Fruit fly (Drosophila melanogaster) whole organism, embryonic: ENCODE measurements around the gene CG15773.

ENCODE experiments used
- Ada2b ChIP-seq: fragments of 200-800 bp; sonication (Bioruptor generic); IDR thresholded peaks from 2 replicates; pipeline ENCODE4 v1.3.6; 2022; ENCODE audit warnings: missing biosample characterization, missing genetic modification characterization
- Antp ChIP-seq: fragments of 200-800 bp; sonication (Bioruptor generic); optimal IDR thresholded peaks from 3 replicates; lab custom pipeline; 2016; ENCODE audit warnings: missing biosample characterization, missing genetic modification characterization
- BtbVII ChIP-seq: fragments of 200-800 bp; sonication (Bioruptor generic); optimal IDR thresholded peaks from 3 replicates; lab custom pipeline; 2017; ENCODE audit warnings: missing biosample characterization, mild to moderate bottlenecking, missing genetic modification characterization
- CG10565 ChIP-seq: fragments of 200-800 bp; sonication (Bioruptor generic); optimal IDR thresholded peaks from 3 replicates; lab custom pipeline; 2016; ENCODE audit warnings: missing biosample characterization, mild to moderate bottlenecking, missing genetic modification characterization
- CG10979 ChIP-seq: fragments of 200-800 bp; sonication (Bioruptor generic); optimal IDR thresholded peaks from 2 replicates; lab custom pipeline; 2018; ENCODE audit warnings: missing biosample characterization, mild to moderate bottlenecking, missing genetic modification characterization, moderate library complexity
- CG11093 ChIP-seq: fragments of 200-800 bp; sonication (Bioruptor generic); IDR thresholded peaks from 3 replicates; pipeline ENCODE4 v1.3.6; 2022; ENCODE audit warnings: missing biosample characterization, missing genetic modification characterization
- CG12219 ChIP-seq: fragments of 200-800 bp; sonication (Bioruptor generic); optimal IDR thresholded peaks from 3 replicates; lab custom pipeline; 2018; ENCODE audit warnings: missing biosample characterization, mild to moderate bottlenecking, missing genetic modification characterization
- CG12744 ChIP-seq: fragments of 200-800 bp; sonication (Bioruptor generic); optimal IDR thresholded peaks from 2 replicates; lab custom pipeline; 2016; ENCODE audit warnings: missing biosample characterization, missing genetic modification characterization
- CG14965 ChIP-seq: fragments of 200-800 bp; sonication (Bioruptor generic); optimal IDR thresholded peaks from 2 replicates; lab custom pipeline; 2016; ENCODE audit warnings: missing biosample characterization, missing genetic modification characterization, borderline replicate concordance
- CG1647 ChIP-seq: fragments of 200-800 bp; sonication (Bioruptor generic); optimal IDR thresholded peaks from 3 replicates; lab custom pipeline; 2016; ENCODE audit warnings: missing biosample characterization, missing genetic modification characterization
- CG16815 ChIP-seq: fragments of 200-800 bp; sonication (Bioruptor generic); optimal IDR thresholded peaks from 3 replicates; lab custom pipeline; 2017; ENCODE audit warnings: missing biosample characterization, mild to moderate bottlenecking, missing genetic modification characterization
- CG2116 ChIP-seq: fragments of 200-800 bp; sonication (Bioruptor generic); optimal IDR thresholded peaks from 3 replicates; lab custom pipeline; 2018; ENCODE audit warnings: missing biosample characterization, mild to moderate bottlenecking, missing genetic modification characterization
- CG32767 ChIP-seq: fragments of 200-800 bp; sonication (Bioruptor generic); IDR thresholded peaks from 2 replicates; pipeline ENCODE4 v1.3.6; 2022; ENCODE audit warnings: missing biosample characterization, missing genetic modification characterization
- CG3726 ChIP-seq: fragments of 200-800 bp; sonication (Bioruptor generic); IDR thresholded peaks from 3 replicates; pipeline ENCODE4, ENCODE4 v1.3.6; 2022; ENCODE audit warnings: missing biosample characterization, missing genetic modification characterization
- CG3838 ChIP-seq: fragments of 200-800 bp; sonication (Bioruptor generic); optimal IDR thresholded peaks from 3 replicates; lab custom pipeline; 2016; ENCODE audit warnings: missing biosample characterization, missing genetic modification characterization
- CG4360 ChIP-seq: fragments of 200-800 bp; sonication (Bioruptor generic); IDR thresholded peaks from 2 replicates; pipeline ENCODE4 v1.3.6; 2022; ENCODE audit warnings: missing biosample characterization, missing genetic modification characterization
- CG4707 ChIP-seq: fragments of 200-800 bp; sonication (Bioruptor generic); optimal IDR thresholded peaks from 2 replicates; lab custom pipeline; 2018; ENCODE audit warnings: missing biosample characterization, mild to moderate bottlenecking, missing genetic modification characterization, moderate library complexity
- CG6813 ChIP-seq: fragments of 200-800 bp; sonication (Bioruptor generic); optimal IDR thresholded peaks from 2 replicates; lab custom pipeline; 2017; ENCODE audit warnings: missing biosample characterization, missing genetic modification characterization, mild to moderate bottlenecking, moderate library complexity, missing genetic modification reagents
- CG7987 ChIP-seq: fragments of 200-800 bp; sonication (Bioruptor generic); optimal IDR thresholded peaks from 2 replicates; lab custom pipeline; 2018; ENCODE audit warnings: missing biosample characterization, mild to moderate bottlenecking, missing genetic modification characterization, moderate library complexity
- CG9797 ChIP-seq: fragments of 200-800 bp; sonication (Bioruptor generic); optimal IDR thresholded peaks from 3 replicates; lab custom pipeline; 2018; ENCODE audit warnings: missing biosample characterization, mild to moderate bottlenecking, missing genetic modification characterization
- CHES-1-like ChIP-seq: fragments of 200-800 bp; sonication (Bioruptor generic); optimal IDR thresholded peaks from 2 replicates; lab custom pipeline; 2016; ENCODE audit warnings: missing biosample characterization, missing genetic modification characterization
- CTCF ChIP-seq: fragments of 200-800 bp; sonication (Bioruptor generic); optimal IDR thresholded peaks from 2 replicates; lab custom pipeline; 2017; ENCODE audit warnings: missing biosample characterization, mild to moderate bottlenecking, missing genetic modification characterization, moderate library complexity
- Dbx ChIP-seq: fragments of 200-800 bp; sonication (Bioruptor generic); IDR thresholded peaks from 3 replicates; pipeline ENCODE4 v1.3.6; 2022; ENCODE audit warnings: missing biosample characterization, missing genetic modification characterization
- Gsc ChIP-seq: fragments of 200-800 bp; sonication (Bioruptor generic); IDR thresholded peaks from 2 replicates; pipeline ENCODE4 v1.3.6; 2022; ENCODE audit warnings: missing biosample characterization, missing genetic modification characterization
- HLH4C ChIP-seq: fragments of 200-800 bp; sonication (Bioruptor generic); IDR thresholded peaks from 3 replicates; pipeline ENCODE4 v1.3.6; 2022; ENCODE audit warnings: missing biosample characterization, missing genetic modification characterization; ENCODE audit not compliant: partially characterized antibody
- Mad ChIP-seq: fragments of 200-800 bp; sonication (Bioruptor generic); optimal IDR thresholded peaks from 2 replicates; lab custom pipeline; 2016; ENCODE audit warnings: missing biosample characterization, missing genetic modification characterization
- Meics ChIP-seq: fragments of 200-800 bp; sonication (Bioruptor generic); optimal IDR thresholded peaks from 2 replicates; lab custom pipeline; 2017; ENCODE audit warnings: missing biosample characterization, mild to moderate bottlenecking, missing genetic modification characterization
- Ptx1 ChIP-seq: fragments of 200-800 bp; sonication (Bioruptor generic); IDR thresholded peaks from 2 replicates; pipeline ENCODE4 v1.3.6; 2022; ENCODE audit warnings: missing biosample characterization, missing genetic modification characterization
- Side ChIP-seq: fragments of 200-800 bp; sonication (Bioruptor generic); optimal IDR thresholded peaks from 2 replicates; lab custom pipeline; 2016; ENCODE audit warnings: missing biosample characterization, missing genetic modification characterization
- Ssrp ChIP-seq: fragments of 200-800 bp; sonication (Bioruptor generic); optimal IDR thresholded peaks from 2 replicates; lab custom pipeline; 2018; ENCODE audit warnings: missing biosample characterization, mild to moderate bottlenecking, missing genetic modification characterization, moderate library complexity
- Usf ChIP-seq: fragments of 200-800 bp; sonication (Bioruptor generic); optimal IDR thresholded peaks from 2 replicates; lab custom pipeline; 2017; ENCODE audit warnings: missing genotype, missing biosample characterization, missing genetic modification characterization
- Xbp1 ChIP-seq: fragments of 200-800 bp; sonication (Bioruptor generic); optimal IDR thresholded peaks from 3 replicates; lab custom pipeline; 2016; ENCODE audit warnings: missing biosample characterization, mild to moderate bottlenecking, missing genetic modification characterization
- bab2 ChIP-seq: fragments of 200-800 bp; sonication (Bioruptor generic); optimal IDR thresholded peaks from 2 replicates; lab custom pipeline; 2016; ENCODE audit warnings: missing biosample characterization, missing genetic modification characterization
- br ChIP-seq: fragments of >200 bp; optimal IDR thresholded peaks from 2 replicates; lab custom pipeline; 2017
- disco-r ChIP-seq: fragments of 200-800 bp; sonication (Bioruptor generic); optimal IDR thresholded peaks from 2 replicates; lab custom pipeline; 2016; ENCODE audit warnings: missing biosample characterization, missing genetic modification characterization
- dmrt99B ChIP-seq: fragments of 200-800 bp; sonication (Bioruptor generic); optimal IDR thresholded peaks from 2 replicates; lab custom pipeline; 2018; ENCODE audit warnings: missing biosample characterization, mild to moderate bottlenecking, missing genetic modification characterization, moderate library complexity
- ewg ChIP-seq: fragments of 200-800 bp; sonication (Bioruptor generic); optimal IDR thresholded peaks from 3 replicates; lab custom pipeline; 2017; ENCODE audit warnings: mild to moderate bottlenecking, missing biosample characterization, missing genetic modification reagents, missing genetic modification characterization
- gce ChIP-seq: fragments of 200-800 bp; sonication (Bioruptor generic); IDR thresholded peaks from 3 replicates; pipeline ENCODE4 v1.3.6; 2022; ENCODE audit warnings: missing biosample characterization, missing genetic modification characterization
- grau ChIP-seq: fragments of 200-800 bp; optimal IDR thresholded peaks from 3 replicates; lab custom pipeline; 2019; ENCODE audit warnings: missing biosample characterization, mild to moderate bottlenecking, missing genetic modification characterization, moderate library complexity
- h ChIP-seq: fragments of >200 bp; optimal IDR thresholded peaks from 2 replicates; lab custom pipeline; 2017
- ind ChIP-seq: fragments of 200-800 bp; sonication (Bioruptor generic); optimal IDR thresholded peaks from 3 replicates; lab custom pipeline; 2016; ENCODE audit warnings: missing biosample characterization, missing genetic modification characterization
- inv ChIP-seq: fragments of 200-800 bp; sonication (Bioruptor generic); IDR thresholded peaks from 2 replicates; pipeline ENCODE4 v1.3.6; 2022; ENCODE audit warnings: missing biosample characterization, missing genetic modification characterization; ENCODE audit not compliant: partially characterized antibody
- ken ChIP-seq: fragments of 200-800 bp; sonication (Bioruptor generic); IDR thresholded peaks from 3 replicates; pipeline ENCODE4 v1.3.6; 2022; ENCODE audit warnings: missing biosample characterization, missing genetic modification characterization
- knrl ChIP-seq: fragments of 200-800 bp; sonication (Bioruptor generic); IDR thresholded peaks from 3 replicates; pipeline ENCODE4 v1.3.6; 2022; ENCODE audit warnings: missing biosample characterization, missing genetic modification characterization; ENCODE audit not compliant: partially characterized antibody
- lmd ChIP-seq: fragments of 200-800 bp; sonication (Bioruptor generic); IDR thresholded peaks from 2 replicates; pipeline ENCODE4 v1.3.6; 2022; ENCODE audit warnings: missing biosample characterization, missing genetic modification characterization
- prd ChIP-seq, 3 experiments: fragments of >200 bp in 2 of 3; fragments of 200-800 bp in 1 of 3; sonication (Bioruptor generic) in 1 of 3; optimal IDR thresholded peaks in 2 of 3; IDR thresholded peaks in 1 of 3; 2 replicates in 2 of 3; 3 replicates in 1 of 3; pipeline versions ENCODE4 v1.3.6 to Lab custom; 2017 to 2022; ENCODE audit warnings: missing biosample characterization in 1 of 3, missing genetic modification characterization in 1 of 3
- sima ChIP-seq: fragments of 200-800 bp; sonication (Bioruptor generic); optimal IDR thresholded peaks from 2 replicates; lab custom pipeline; 2016; ENCODE audit warnings: missing biosample characterization, missing genetic modification characterization
- stwl ChIP-seq: fragments of 200-800 bp; sonication (Bioruptor generic); optimal IDR thresholded peaks from 3 replicates; lab custom pipeline; 2018; ENCODE audit warnings: missing biosample characterization, mild to moderate bottlenecking, missing genetic modification characterization, moderate library complexity
- tx ChIP-seq: fragments of 200-800 bp; sonication (Bioruptor generic); optimal IDR thresholded peaks from 2 replicates; lab custom pipeline; 2016; ENCODE audit warnings: missing biosample characterization, missing genetic modification characterization
- unc-4 ChIP-seq: fragments of 200-800 bp; sonication (Bioruptor generic); IDR thresholded peaks from 2 replicates; pipeline ENCODE4 v1.3.6; 2022; ENCODE audit warnings: missing biosample characterization, missing genetic modification characterization; ENCODE audit not compliant: partially characterized antibody
- vvl ChIP-seq: fragments of 200-800 bp; sonication (Bioruptor generic); IDR thresholded peaks from 2 replicates; pipeline ENCODE4 v1.3.6; 2022; ENCODE audit warnings: missing biosample characterization, missing genetic modification characterization

Gene CG15773

DNA sequence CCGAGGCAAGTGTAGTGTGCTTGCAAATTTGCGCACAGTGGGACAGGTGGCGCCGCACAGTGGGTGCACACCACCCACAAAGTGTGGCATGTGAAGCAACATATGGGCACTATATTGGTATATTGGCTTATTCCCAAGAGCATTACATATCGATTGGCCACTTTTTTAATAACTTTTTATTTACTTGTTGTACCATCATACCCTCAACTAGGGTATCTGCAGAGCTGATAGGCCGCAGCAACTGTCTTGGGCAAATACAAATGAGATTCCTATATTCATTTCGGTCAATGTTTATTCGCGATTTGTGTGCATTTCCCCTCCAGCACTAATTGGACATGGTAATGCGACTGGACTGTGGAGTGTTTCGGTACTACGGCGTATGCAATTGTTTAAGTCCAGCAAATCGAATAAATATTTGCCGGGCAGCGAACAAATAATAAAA lies 7.8 kb upstream of the CG15773 start (continued):
- no peak for TF ChIP-seq prd (optimal IDR thresholded peaks at IDR 0.05; lab: Kevin White, UChicago)
- peak; percentile 64 for TF ChIP-seq prd (GFP tag; IDR thresholded peaks at IDR 0.05; lab: Robert Waterston, UW)
- peak; percentile 54 for TF ChIP-seq ewg (GFP tag; lab: Kevin White, UChicago)
- no peak for TF ChIP-seq gce
- no peak for TF ChIP-seq CG32767
- peak; percentile 48 for TF ChIP-seq ind (GFP tag; lab: Kevin White, UChicago)
- TF ChIP-seq Gsc (GFP tag; lab: Robert Waterston, UW) = 0 out of 2 replicates have a peak, but pooled peaks have one; percentile 30
- no peak for TF ChIP-seq Usf (GFP tag; lab: Kevin White, UChicago)
- no peak for TF ChIP-seq CG4360
- TF ChIP-seq CG1647 (GFP tag; lab: Kevin White, UChicago) = peak; percentile 1
- peak; percentile 54; the same call in 1 of the 3 replicates for TF ChIP-seq ken
- TF ChIP-seq sima = no peak
- peak; percentile 27 for TF ChIP-seq CG2116
- peak; percentile 24 for TF ChIP-seq tx (GFP tag; lab: Kevin White, UChicago)
- TF ChIP-seq CHES-1-like = peak; percentile 15
- TF ChIP-seq inv (GFP tag; lab: Robert Waterston, UW) = no peak
- peak; percentile 52 for TF ChIP-seq dmrt99B (tag; lab: Kevin White, UChicago)
- peak; percentile 64 for TF ChIP-seq CG6813 (GFP tag; lab: Kevin White, UChicago)
- peak; percentile 33 for TF ChIP-seq Ssrp (tag; lab: Kevin White, UChicago)
- peak; percentile 25 for TF ChIP-seq grau (tag; lab: Kevin White, UChicago)
- TF ChIP-seq CG9797 (GFP tag; lab: Kevin White, UChicago) = no peak
- peak; percentile 8 for TF ChIP-seq CG14965 (GFP tag; lab: Kevin White, UChicago)
- TF ChIP-seq Antp (GFP tag; lab: Kevin White, UChicago) = peak; percentile 52
- no peak for TF ChIP-seq BtbVII (GFP tag; lab: Kevin White, UChicago)
- no peak for TF ChIP-seq unc-4 (GFP tag; lab: Robert Waterston, UW)
- peak; percentile 55 for TF ChIP-seq Ptx1
- no peak for TF ChIP-seq stwl (tag; lab: Kevin White, UChicago)
- no peak for TF ChIP-seq Mad
- peak; percentile 39 for TF ChIP-seq CG12219 (GFP tag; lab: Kevin White, UChicago)
- no peak for TF ChIP-seq br (lab: Kevin White, UChicago)
- TF ChIP-seq CG10979 = peak; percentile 15
- TF ChIP-seq CG7987 = peak; percentile 36
- peak; percentile 45; the same call in 1 of the 3 replicates for TF ChIP-seq CG3726 (GFP tag; lab: Robert Waterston, UW)
- TF ChIP-seq Ada2b (GFP tag; lab: Robert Waterston, UW) = peak; percentile 54
- TF ChIP-seq CG12744 (GFP tag; lab: Kevin White, UChicago) = no peak
- peak; percentile 55; the same call in 1 of the 2 replicates for TF ChIP-seq vvl (GFP tag; lab: Robert Waterston, UW)
- peak; percentile 66 for TF ChIP-seq CG4707 (GFP tag; lab: Kevin White, UChicago)
- TF ChIP-seq CG3838 (GFP tag; lab: Kevin White, UChicago) = no peak
- peak; percentile 45 for TF ChIP-seq Xbp1 (GFP tag; lab: Kevin White, UChicago)
- TF ChIP-seq bab2 (GFP tag; lab: Kevin White, UChicago) = peak; percentile 70
- peak; percentile 23 for TF ChIP-seq CTCF (GFP tag; lab: Kevin White, UChicago)
- TF ChIP-seq Meics (GFP tag; lab: Kevin White, UChicago) = peak; percentile 57
- peak; percentile 64 for TF ChIP-seq lmd
- 0 out of 3 replicates have a peak, but pooled peaks have one; percentile 7 for TF ChIP-seq Dbx (GFP tag; lab: Robert Waterston, UW)
- no peak for TF ChIP-seq h (lab: Kevin White, UChicago)
- TF ChIP-seq Side (GFP tag; lab: Kevin White, UChicago) = no peak
- no peak for TF ChIP-seq HLH4C
- no peak for TF ChIP-seq CG16815
- TF ChIP-seq CG11093 (GFP tag; lab: Robert Waterston, UW) = peak; percentile 51; the same call in 1 of the 3 replicates
- TF ChIP-seq CG10565 (GFP tag; lab: Kevin White, UChicago) = no peak
- TF ChIP-seq knrl (GFP tag; lab: Robert Waterston, UW) = no peak
- peak; percentile 15 for TF ChIP-seq disco-r (GFP tag; lab: Kevin White, UChicago)
